Fruit fly (Drosophila melanogaster): ENCODE measurements around the gene TrpRS-m.

Gene TrpRS-m

dm6 chr3L:17802107-17802506 is 47.4 kb upstream of the TrpRS-m start, which contains the start of gene NUCB1 (continued):
- peak; percentile 20 for TF ChIP-seq CG8290 (GFP tag; optimal IDR thresholded peaks at IDR 0.05)
- peak in 1 of 2 experiments; percentile 89 for TF ChIP-seq CG8290 (tag; optimal IDR thresholded peaks at IDR 0.05)
- peak in 1 of 2 experiments; percentile 74 for TF ChIP-seq tll (GFP tag; optimal IDR thresholded peaks at IDR 0.05)

dm6 chr3L:17804511-17804910 is 45.0 kb upstream of the TrpRS-m start, which contains the start of gene ais:
Gene ais, minus strand, starts transcription at chr3L:17804715.
- TF ChIP-seq CG5245 (GFP tag; optimal IDR thresholded peaks at IDR 0.05) = no peak
- peak; percentile 32 for TF ChIP-seq CG13424 (tag; optimal IDR thresholded peaks at IDR 0.05)
- TF ChIP-seq CG7372 (GFP tag; IDR thresholded peaks at IDR 0.05) = no peak
- no peak for TF ChIP-seq bigmax (GFP tag; optimal IDR thresholded peaks at IDR 0.05)
- TF ChIP-seq Oli (tag; optimal IDR thresholded peaks at IDR 0.05) = peak; percentile 17
- no peak for TF ChIP-seq dysf (GFP tag; IDR thresholded peaks at IDR 0.05)
- no peak for TF ChIP-seq Nf-YB (GFP tag; optimal IDR thresholded peaks at IDR 0.05)
- no peak for TF ChIP-seq CG4854 (GFP tag; optimal IDR thresholded peaks at IDR 0.05)
- peak; percentile 41 for TF ChIP-seq B-H2 (GFP tag; optimal IDR thresholded peaks at IDR 0.05)
- no peak for TF ChIP-seq Hr78 (GFP tag; optimal IDR thresholded peaks at IDR 0.05)
- TF ChIP-seq ham (GFP tag; IDR thresholded peaks at IDR 0.05) = no peak
- no peak for TF ChIP-seq pho (GFP tag; optimal IDR thresholded peaks at IDR 0.05)
- TF ChIP-seq CG34224 (GFP tag; IDR thresholded peaks at IDR 0.05; ENCODE audit: partially characterized antibody) = no peak
- peak; percentile 17 for TF ChIP-seq Ets97D (GFP tag; optimal IDR thresholded peaks at IDR 0.05)
- no peak for TF ChIP-seq ac (GFP tag; optimal IDR thresholded peaks at IDR 0.05)
- no peak for TF ChIP-seq gem (tag; optimal IDR thresholded peaks at IDR 0.05)
- TF ChIP-seq CG31441 (GFP tag; IDR thresholded peaks at IDR 0.05) = no peak
- TF ChIP-seq dati (GFP tag; IDR thresholded peaks at IDR 0.05) = no peak
- TF ChIP-seq CG12391 (tag; optimal IDR thresholded peaks at IDR 0.05) = peak; percentile 39
- no peak for TF ChIP-seq stc (GFP tag; IDR thresholded peaks at IDR 0.05)
- no peak for TF ChIP-seq TFAM (GFP tag; optimal IDR thresholded peaks at IDR 0.05)
- no peak for TF ChIP-seq crc (GFP tag; optimal IDR thresholded peaks at IDR 0.05)
- no peak for TF ChIP-seq CG4404 (GFP tag; IDR thresholded peaks at IDR 0.05)
- no peak for TF ChIP-seq Fer3 (tag; optimal IDR thresholded peaks at IDR 0.05)
- TF ChIP-seq Sin3A (optimal IDR thresholded peaks at IDR 0.05) = no peak
- no peak for TF ChIP-seq org-1 (GFP tag; optimal IDR thresholded peaks at IDR 0.05)
- no peak for TF ChIP-seq Chrac-16 (GFP tag; optimal IDR thresholded peaks at IDR 0.05)
- no peak for TF ChIP-seq corto (GFP tag; optimal IDR thresholded peaks at IDR 0.05)
- no peak for TF ChIP-seq HHEX (GFP tag; optimal IDR thresholded peaks at IDR 0.05)
- no peak for TF ChIP-seq CG6689 (GFP tag; IDR thresholded peaks at IDR 0.05)
- no peak for TF ChIP-seq pan (optimal IDR thresholded peaks at IDR 0.05)
- no peak for TF ChIP-seq pan (GFP tag; optimal IDR thresholded peaks at IDR 0.05 in 1 of 2, IDR thresholded peaks at IDR 0.05 in 1 of 2)
- no peak for TF ChIP-seq Ada2b (GFP tag; IDR thresholded peaks at IDR 0.05)
- no peak for TF ChIP-seq CG7745 (tag; optimal IDR thresholded peaks at IDR 0.05)
- TF ChIP-seq chm (GFP tag; IDR thresholded peaks at IDR 0.05) = peak; percentile 39; the same call in 1 of the 2 replicates
- no peak for TF ChIP-seq Tbp (GFP tag; optimal IDR thresholded peaks at IDR 0.05)
- no peak for TF ChIP-seq CG8388 (GFP tag; optimal IDR thresholded peaks at IDR 0.05)
- TF ChIP-seq croc (GFP tag; conservative IDR thresholded peaks at IDR 0.05) = no peak
- no peak for TF ChIP-seq CG14710 (tag; optimal IDR thresholded peaks at IDR 0.05)
- no peak for TF ChIP-seq CG17612 (GFP tag; IDR thresholded peaks at IDR 0.05)
- no peak for TF ChIP-seq fd3F (GFP tag; optimal IDR thresholded peaks at IDR 0.05)
- no peak for TF ChIP-seq gsb (GFP tag; IDR thresholded peaks at IDR 0.05)
- no peak for TF ChIP-seq caup (GFP tag; optimal IDR thresholded peaks at IDR 0.05; ENCODE audit: severe bottlenecking)
- no peak for TF ChIP-seq CG31388 (GFP tag; optimal IDR thresholded peaks at IDR 0.05)
- TF ChIP-seq ken (GFP tag; IDR thresholded peaks at IDR 0.05) = no peak
- TF ChIP-seq BtbVII (GFP tag; optimal IDR thresholded peaks at IDR 0.05) = no peak
- TF ChIP-seq kni (GFP tag; optimal IDR thresholded peaks at IDR 0.05) = no peak
- TF ChIP-seq CG17361 (GFP tag; IDR thresholded peaks at IDR 0.05) = no peak
